Worm (Caenorhabditis elegans) whole organism, L1 larva: ENCODE data around the gene C03A7.13.

Experiments used
- C04F5.9 ChIP-seq: sonication (generic microtip); optimal IDR thresholded peaks from 2 replicates; lab custom pipeline; 2016; ENCODE audit warnings: missing genetic modification characterization, missing compliant biosample characterization
- Y116A8C.19 ChIP-seq: sonication (generic microtip); optimal IDR thresholded peaks from 2 replicates; lab custom pipeline; 2016; ENCODE audit warnings: missing compliant biosample characterization, missing genetic modification characterization, borderline replicate concordance
- aha-1 ChIP-seq: fragments of 150-350 bp; optimal IDR thresholded peaks from 2 replicates; lab custom pipeline; 2014; ENCODE audit warnings: missing biosample characterization, missing genetic modification characterization
- ceh-63 ChIP-seq: fragments of 200-800 bp; sonication (Bioruptor generic); optimal IDR thresholded peaks from 2 replicates; lab custom pipeline; 2018; ENCODE audit warnings: mild to moderate bottlenecking, missing genetic modification characterization, missing compliant biosample characterization
- ceh-82 ChIP-seq, 3 experiments: fragments of 150-350 bp in 1 of 3; sonication (generic microtip) in 2 of 3; optimal IDR thresholded peaks; 2 replicates each; lab custom pipeline; 2014 to 2017; ENCODE audit warnings: missing biosample characterization in 3 of 3, missing genetic modification characterization in 3 of 3
- ces-1 ChIP-seq: fragments of 150-350 bp; optimal IDR thresholded peaks from 2 replicates; lab custom pipeline; 2014; ENCODE audit warnings: missing biosample characterization, missing genetic modification reagents, missing genetic modification characterization
- dpl-1 ChIP-seq, 3 experiments: fragments of 150-350 bp in 2 of 3; sonication (generic microtip) in 1 of 3; optimal IDR thresholded peaks; 2 replicates each; lab custom pipeline; 2014 to 2017; ENCODE audit warnings: missing biosample characterization in 3 of 3, missing genetic modification characterization in 3 of 3, missing genetic modification reagents in 3 of 3
- dsc-1 ChIP-seq: sonication (generic microtip); optimal IDR thresholded peaks from 2 replicates; lab custom pipeline; 2016; ENCODE audit warnings: mild to moderate bottlenecking, missing genetic modification characterization, missing compliant biosample characterization
- efl-1 ChIP-seq, 4 experiments: fragments of 150-350 bp; optimal IDR thresholded peaks in 3 of 4; peaks in 1 of 4; 1 replicate in 1 of 4; 2 replicates in 3 of 4; lab custom pipeline; 2014; ENCODE audit warnings: missing biosample characterization in 2 of 4, missing genetic modification characterization in 2 of 4, missing genetic modification reagents in 2 of 4
- egl-13 ChIP-seq: sonication (generic microtip); optimal IDR thresholded peaks from 2 replicates; lab custom pipeline; 2016; ENCODE audit warnings: missing genotype, missing genetic modification reagents, missing genetic modification characterization, missing compliant biosample characterization
- egl-27 ChIP-seq, 2 experiments: fragments of 150-350 bp in 1 of 2; sonication (generic microtip); optimal IDR thresholded peaks; 3 replicates each; lab custom pipeline; 2017 to 2018; ENCODE audit warnings: missing biosample characterization in 2 of 2, missing genetic modification characterization in 2 of 2, missing genetic modification reagents in 2 of 2
- elt-2 ChIP-seq: sonication (generic microtip); optimal IDR thresholded peaks from 2 replicates; lab custom pipeline; 2016; ENCODE audit warnings: missing genetic modification characterization, mild to moderate bottlenecking, inconsistent platforms, missing compliant biosample characterization, missing genetic modification reagents
- fkh-10 ChIP-seq: sonication (generic microtip); optimal IDR thresholded peaks from 2 replicates; lab custom pipeline; 2017; ENCODE audit warnings: missing biosample characterization, missing genetic modification reagents, missing genetic modification characterization
- fos-1 ChIP-seq: fragments of 150-350 bp; optimal IDR thresholded peaks from 2 replicates; lab custom pipeline; 2014; ENCODE audit warnings: missing biosample characterization, missing genetic modification characterization
- hlh-17 ChIP-seq: fragments of 200-800 bp; sonication (Bioruptor generic); optimal IDR thresholded peaks from 2 replicates; lab custom pipeline; 2018; ENCODE audit warnings: missing genetic modification characterization, mild to moderate bottlenecking, missing compliant biosample characterization, moderate library complexity, borderline replicate concordance
- hpl-2 ChIP-seq: fragments of 150-350 bp; optimal IDR thresholded peaks from 2 replicates; lab custom pipeline; 2014; ENCODE audit warnings: missing biosample characterization, missing genetic modification reagents, missing genetic modification characterization
- jun-1 ChIP-seq: fragments of 150-350 bp; optimal IDR thresholded peaks from 2 replicates; lab custom pipeline; 2014; ENCODE audit warnings: missing biosample characterization, missing genetic modification reagents, missing genetic modification characterization
- lin-13 ChIP-seq: fragments of 150-350 bp; optimal IDR thresholded peaks from 2 replicates; lab custom pipeline; 2014; ENCODE audit warnings: missing biosample characterization, missing genetic modification reagents, missing genetic modification characterization
- lin-14 ChIP-seq: fragments of 200-800 bp; sonication (Bioruptor generic); optimal IDR thresholded peaks from 2 replicates; lab custom pipeline; 2018; ENCODE audit warnings: mild to moderate bottlenecking, missing genetic modification characterization, moderate library complexity, missing compliant biosample characterization
- lir-3 ChIP-seq: sonication (generic microtip); optimal IDR thresholded peaks from 2 replicates; lab custom pipeline; 2016; ENCODE audit warnings: mild to moderate bottlenecking, missing genetic modification characterization, moderate library complexity, missing compliant biosample characterization; ENCODE audit not compliant: poor library complexity
- lsy-2 ChIP-seq, 2 experiments: fragments of 150-350 bp; optimal IDR thresholded peaks; 2 replicates each; lab custom pipeline; 2014; ENCODE audit warnings: missing biosample characterization in 2 of 2, missing genetic modification characterization in 2 of 2
- mab-9 ChIP-seq: fragments of 200-800 bp; sonication (Bioruptor generic); IDR thresholded peaks from 2 replicates; pipeline ENCODE4 v1.3.6; 2022; ENCODE audit warnings: missing genetic modification reagents, missing genetic modification characterization, missing compliant biosample characterization
- mef-2 ChIP-seq: fragments of 150-350 bp; optimal IDR thresholded peaks from 2 replicates; lab custom pipeline; 2014; ENCODE audit warnings: missing biosample characterization, missing genetic modification characterization
- mep-1 ChIP-seq: fragments of 150-350 bp; optimal IDR thresholded peaks from 2 replicates; lab custom pipeline; 2014; ENCODE audit warnings: missing biosample characterization, missing genetic modification characterization
- nhr-12 ChIP-seq: sonication (generic microtip); optimal IDR thresholded peaks from 2 replicates; lab custom pipeline; 2017; ENCODE audit warnings: missing biosample characterization, missing genetic modification characterization
- nhr-47 ChIP-seq: sonication (generic microtip); optimal IDR thresholded peaks from 2 replicates; lab custom pipeline; 2016; ENCODE audit warnings: mild to moderate bottlenecking, missing genetic modification characterization, moderate library complexity, missing compliant biosample characterization
- nhr-71 ChIP-seq: sonication (generic microtip); optimal IDR thresholded peaks from 2 replicates; lab custom pipeline; 2016; ENCODE audit warnings: mild to moderate bottlenecking, missing genetic modification characterization, moderate library complexity, missing compliant biosample characterization
- pag-3 ChIP-seq: sonication (generic microtip); optimal IDR thresholded peaks from 2 replicates; lab custom pipeline; 2017; ENCODE audit warnings: missing genetic modification characterization, mild to moderate bottlenecking, missing compliant biosample characterization, antibody characterized with exemption, borderline replicate concordance; ENCODE audit not compliant: insufficient read depth
- rnt-1 ChIP-seq: sonication (generic microtip); optimal IDR thresholded peaks from 2 replicates; lab custom pipeline; 2016; ENCODE audit warnings: mild to moderate bottlenecking, missing genetic modification characterization, moderate library complexity, missing compliant biosample characterization
- skn-1 ChIP-seq: fragments of 150-350 bp; optimal IDR thresholded peaks from 2 replicates; lab custom pipeline; 2014; ENCODE audit warnings: missing biosample characterization, missing genetic modification characterization
- snu-23 ChIP-seq: sonication (generic microtip); optimal IDR thresholded peaks from 2 replicates; lab custom pipeline; 2016; ENCODE audit warnings: missing genetic modification characterization, missing compliant biosample characterization
- sox-4 ChIP-seq: sonication (generic microtip); optimal IDR thresholded peaks from 2 replicates; lab custom pipeline; 2016; ENCODE audit warnings: missing genetic modification characterization, missing compliant biosample characterization
- zag-1 ChIP-seq: fragments of 150-350 bp; optimal IDR thresholded peaks from 2 replicates; lab custom pipeline; 2014; ENCODE audit warnings: missing biosample characterization, missing genetic modification characterization
- zip-4 ChIP-seq: fragments of 200-800 bp; sonication (Bioruptor generic); optimal IDR thresholded peaks from 2 replicates; lab custom pipeline; 2018; ENCODE audit warnings: mild to moderate bottlenecking, missing genetic modification characterization, moderate library complexity, missing compliant biosample characterization

C03A7.13 gene

DNA sequence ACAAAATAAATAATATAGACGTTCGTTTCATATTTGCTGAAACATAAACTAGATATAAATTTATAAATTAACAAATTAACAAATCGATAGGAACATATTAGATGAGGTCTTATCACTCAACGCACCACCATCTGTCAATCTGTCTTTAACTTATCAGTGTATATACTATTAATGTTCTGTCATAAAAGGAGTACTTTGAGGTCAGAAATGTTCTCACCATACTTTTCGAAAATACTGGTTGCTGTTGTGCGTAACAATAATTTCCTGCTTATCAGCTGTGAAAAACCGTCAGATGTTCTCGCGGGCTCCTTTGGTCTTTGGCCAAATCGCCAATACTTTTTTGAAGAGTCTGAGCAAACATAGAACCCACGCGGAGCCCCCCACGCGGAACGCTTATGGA, at the start of gene C03A7.13:
TSS of gene C03A7.13 (minus strand) at position 43 of the 400 bp plus-strand sequence.
- TF ChIP-seq Y116A8C.19, result no peak
- no peak for TF ChIP-seq sox-4 (tag; lab: Kevin White, UChicago)
- no peak for TF ChIP-seq pag-3 (tag; lab: Kevin White, UChicago)
- TF ChIP-seq elt-2 (tag; lab: Kevin White, UChicago), result peak; percentile 25
- TF ChIP-seq jun-1 (tag; lab: Kevin White, UChicago), result peak; percentile 8
- no peak for TF ChIP-seq lsy-2 (tag; optimal IDR thresholded peaks at IDR 0.05; lab: Kevin White, UChicago)
- TF ChIP-seq efl-1 (optimal IDR thresholded peaks at IDR 0.05; lab: Kevin White, UChicago), result no peak
- TF ChIP-seq efl-1 (GFP tag; optimal IDR thresholded peaks at IDR 0.05 in 1 of 2; lab: Kevin White, UChicago), result peak in 1 of 2 experiments; percentile 51
- TF ChIP-seq ceh-63 (GFP tag; lab: Kevin White, UChicago), result no peak
- TF ChIP-seq dsc-1 (tag; lab: Kevin White, UChicago), result no peak

DNA sequence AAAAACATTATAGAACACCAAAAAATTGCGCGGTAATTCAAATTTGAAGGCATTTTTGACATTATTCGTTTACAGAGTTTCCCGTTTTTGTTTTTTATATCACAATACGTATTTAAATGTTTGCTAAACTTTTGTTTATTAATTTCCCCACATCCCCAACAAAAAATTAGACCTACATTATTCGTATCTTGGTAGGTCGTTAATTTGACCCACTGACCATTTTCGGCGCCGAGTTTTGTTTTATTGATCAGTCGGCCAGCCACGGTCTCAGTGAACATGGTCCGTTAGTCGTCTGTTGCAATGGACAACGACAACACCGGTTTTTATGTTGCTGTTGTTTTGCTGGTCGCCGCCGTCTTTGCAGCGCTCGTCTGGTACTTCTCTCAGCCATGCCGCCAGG, 47.6 kb upstream of the C03A7.13 start, which contains the start of gene B0238.15:
TSS of gene B0238.15 (plus strand) at position 301 of the 400 bp plus-strand sequence.
- TF ChIP-seq pag-3 (tag; lab: Kevin White, UChicago) (no peak), rnt-1 (no peak), snu-23 (GFP tag; lab: Kevin White, UChicago) (no peak), hpl-2 (no peak), hlh-17 (no peak), nhr-47 (no peak), dsc-1 (tag; lab: Kevin White, UChicago) (no peak), efl-1 (optimal IDR thresholded peaks at IDR 0.05; lab: Kevin White, UChicago) (no peak), efl-1 (GFP tag; optimal IDR thresholded peaks at IDR 0.05 in 1 of 2; lab: Kevin White, UChicago) (peak in 1 of 2 experiments; percentile 48)

ce11 chrV:5239404-5239803, 47.1 kb upstream of the C03A7.13 start, which contains the start of gene C52A10.3:
Gene C52A10.3 (minus strand): TSS chrV:5239504.
- no peak for TF ChIP-seq efl-1 (optimal IDR thresholded peaks at IDR 0.05; lab: Kevin White, UChicago)
- peak in 1 of 2 experiments; percentile 32 for TF ChIP-seq efl-1 (GFP tag; optimal IDR thresholded peaks at IDR 0.05 in 1 of 2; lab: Kevin White, UChicago)
- no peak for TF ChIP-seq fos-1 (tag; lab: Kevin White, UChicago)

DNA sequence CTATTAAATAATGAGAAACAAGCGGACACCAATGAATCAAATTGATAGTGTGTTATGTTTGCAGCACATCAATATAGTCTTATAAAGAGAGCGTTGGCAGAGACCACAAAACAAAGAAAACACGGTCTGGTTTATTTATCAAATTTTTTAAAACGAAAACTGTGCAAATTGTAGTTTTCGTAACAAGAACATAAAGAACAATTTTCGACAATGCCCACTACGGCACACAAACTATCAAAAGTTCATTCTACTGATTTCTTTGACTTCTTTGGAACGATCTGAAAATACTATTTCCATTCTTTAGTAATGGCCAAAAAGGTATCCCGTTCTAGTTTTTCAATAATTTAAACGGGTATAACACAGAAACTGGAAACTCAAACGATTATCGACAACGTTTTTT, 44.8 kb upstream of the C03A7.13 start, which contains the start of gene cest-35.2:
TSS of gene cest-35.2 (minus strand) at position 101 of the 400 bp plus-strand sequence.
- TF ChIP-seq aha-1, result no peak
- no peak for TF ChIP-seq mep-1
- TF ChIP-seq zip-4 (GFP tag; lab: Kevin White, UChicago), result no peak
- TF ChIP-seq lin-14 (GFP tag; lab: Kevin White, UChicago), result no peak
- TF ChIP-seq egl-13, result no peak
- no peak for TF ChIP-seq egl-27 (tag; optimal IDR thresholded peaks at IDR 0.05; lab: Kevin White, UChicago)
- no peak for TF ChIP-seq nhr-71
- no peak for TF ChIP-seq mab-9 (GFP tag; lab: Robert Waterston, UW)
- no peak for TF ChIP-seq C04F5.9 (tag; lab: Kevin White, UChicago)
- no peak for TF ChIP-seq zag-1 (tag; lab: Kevin White, UChicago)
- TF ChIP-seq lin-13 (GFP tag; lab: Kevin White, UChicago), result no peak
- no peak for TF ChIP-seq fos-1 (tag; lab: Kevin White, UChicago)
- no peak for TF ChIP-seq skn-1 (tag; lab: Kevin White, UChicago)
- no peak for TF ChIP-seq mef-2 (tag; lab: Kevin White, UChicago)
- no peak for TF ChIP-seq lir-3 (tag; lab: Kevin White, UChicago)
- TF ChIP-seq ceh-82 (tag; optimal IDR thresholded peaks at IDR 0.05; lab: Kevin White, UChicago), result no peak
- no peak for TF ChIP-seq nhr-12 (tag; lab: Kevin White, UChicago)
- TF ChIP-seq dpl-1 (GFP tag; optimal IDR thresholded peaks at IDR 0.05; lab: Kevin White, UChicago), result no peak
- TF ChIP-seq fkh-10 (GFP tag; lab: Kevin White, UChicago), result no peak
- no peak for TF ChIP-seq ces-1 (GFP tag; lab: Kevin White, UChicago)
